Fruit fly (Drosophila melanogaster) Kc167 (cell line): Measurements from ENCODE around the gene CG5167.

Experiments used
- Myc ChIP-seq: fragments of >200 bp; optimal IDR thresholded peaks from 2 replicates; lab custom pipeline; 2017; ENCODE audit warnings: missing external identifiers
- Sin3A ChIP-seq: fragments of >200 bp; optimal IDR thresholded peaks from 2 replicates; lab custom pipeline; 2018; ENCODE audit warnings: missing external identifiers
- h ChIP-seq: fragments of >200 bp; optimal IDR thresholded peaks from 3 replicates; lab custom pipeline; 2018; ENCODE audit warnings: missing external identifiers
- insv ChIP-seq: fragments of >200 bp; optimal IDR thresholded peaks from 3 replicates; lab custom pipeline; 2018; ENCODE audit warnings: missing external identifiers
- psq ChIP-seq: fragments of >200 bp; optimal IDR thresholded peaks from 2 replicates; lab custom pipeline; 2017; ENCODE audit warnings: missing external identifiers
- ttk ChIP-seq: sonication (Bioruptor generic); optimal IDR thresholded peaks from 2 replicates; lab custom pipeline; 2017; ENCODE audit warnings: missing external identifiers

- TF ChIP-seq Sin3A (lab: Kevin White, UChicago) (no peak), h (lab: Kevin White, UChicago) (no peak), Myc (lab: Kevin White, UChicago) (no peak), ttk (lab: Kevin White, UChicago) (no peak), psq (no peak), insv (lab: Kevin White, UChicago) (no peak)
These were observed 8.3 kb upstream of the CG5167 start for dm6 chr3R:12398054-12398453.
